Worm (Caenorhabditis elegans) whole organism, L2 larva: ENCODE data around the gene R11E3.19.

ENCODE experiments used
- C34F6.9 ChIP-seq: fragments of 150-350 bp; optimal IDR thresholded peaks from 2 replicates; lab custom pipeline; 2014; ENCODE audit warnings: missing biosample characterization, missing genetic modification characterization
- F13H6.1 ChIP-seq: sonication (generic microtip); optimal IDR thresholded peaks from 2 replicates; lab custom pipeline; 2016; ENCODE audit warnings: missing genetic modification characterization, missing compliant biosample characterization
- R02D3.7 ChIP-seq: fragments of 150-350 bp; optimal IDR thresholded peaks from 2 replicates; lab custom pipeline; 2014; ENCODE audit warnings: missing biosample characterization, missing genetic modification characterization
- Y55F3AM.14 ChIP-seq: fragments of 200-800 bp; sonication (Bioruptor generic); optimal IDR thresholded peaks from 2 replicates; lab custom pipeline; 2018; ENCODE audit warnings: mild to moderate bottlenecking, missing genetic modification characterization, missing compliant biosample characterization
- alr-1 ChIP-seq: fragments of 150-350 bp; optimal IDR thresholded peaks from 2 replicates; lab custom pipeline; 2014; ENCODE audit warnings: missing biosample characterization, missing genetic modification characterization
- aly-2 ChIP-seq: fragments of 150-350 bp; optimal IDR thresholded peaks from 2 replicates; lab custom pipeline; 2014; ENCODE audit warnings: missing biosample characterization, missing genetic modification characterization
- ama-1 ChIP-seq: fragments of 150-350 bp; optimal IDR thresholded peaks from 2 replicates; lab custom pipeline; 2018; ENCODE audit warnings: inconsistent platforms
- ceh-82 ChIP-seq: fragments of 150-350 bp; optimal IDR thresholded peaks from 2 replicates; lab custom pipeline; 2014; ENCODE audit warnings: missing biosample characterization, missing genetic modification characterization
- crh-2 ChIP-seq: sonication (generic microtip); optimal IDR thresholded peaks from 2 replicates; lab custom pipeline; 2017; ENCODE audit warnings: missing biosample characterization, missing genetic modification characterization
- egl-27 ChIP-seq: sonication (generic microtip); optimal IDR thresholded peaks from 3 replicates; lab custom pipeline; 2017; ENCODE audit warnings: missing biosample characterization, missing genetic modification reagents, missing genetic modification characterization
- fos-1 ChIP-seq: fragments of 150-350 bp; optimal IDR thresholded peaks from 2 replicates; lab custom pipeline; 2014; ENCODE audit warnings: missing biosample characterization, missing genetic modification characterization
- gmeb-1 ChIP-seq: fragments of 150-350 bp; optimal IDR thresholded peaks from 2 replicates; lab custom pipeline; 2014; ENCODE audit warnings: missing biosample characterization, missing genetic modification characterization
- lin-13 ChIP-seq: fragments of 150-350 bp; optimal IDR thresholded peaks from 2 replicates; lab custom pipeline; 2014; ENCODE audit warnings: missing biosample characterization, missing genetic modification reagents, missing genetic modification characterization
- lin-39 ChIP-seq: fragments of 150-350 bp; optimal IDR thresholded peaks from 2 replicates; lab custom pipeline; 2014; ENCODE audit warnings: missing biosample characterization, missing genetic modification reagents, missing genetic modification characterization
- lsy-2 ChIP-seq, 2 experiments: fragments of 150-350 bp in 1 of 2; sonication (generic microtip) in 1 of 2; optimal IDR thresholded peaks; 2 replicates each; lab custom pipeline; 2014 to 2017; ENCODE audit warnings: missing biosample characterization in 2 of 2, missing genetic modification characterization in 2 of 2
- mdl-1 ChIP-seq, 2 experiments: fragments of 150-350 bp in 1 of 2; sonication (generic microtip) in 1 of 2; optimal IDR thresholded peaks; 2 replicates each; lab custom pipeline; 2017; ENCODE audit warnings: missing biosample characterization in 2 of 2, missing genetic modification characterization in 2 of 2
- nhr-10 ChIP-seq: sonication (generic microtip); optimal IDR thresholded peaks from 2 replicates; lab custom pipeline; 2017; ENCODE audit warnings: missing biosample characterization, missing genetic modification characterization
- nhr-12 ChIP-seq: fragments of 150-350 bp; optimal IDR thresholded peaks from 2 replicates; lab custom pipeline; 2014; ENCODE audit warnings: missing biosample characterization, missing genetic modification characterization
- nhr-129 ChIP-seq: fragments of 150-350 bp; optimal IDR thresholded peaks from 2 replicates; lab custom pipeline; 2014; ENCODE audit warnings: missing biosample characterization, missing genetic modification characterization
- nhr-21 ChIP-seq: fragments of 150-350 bp; optimal IDR thresholded peaks from 2 replicates; lab custom pipeline; 2014; ENCODE audit warnings: missing biosample characterization, missing genetic modification characterization
- nhr-23 ChIP-seq: fragments of 150-350 bp; optimal IDR thresholded peaks from 2 replicates; lab custom pipeline; 2014; ENCODE audit warnings: missing biosample characterization, missing genetic modification reagents, missing genetic modification characterization
- nhr-237 ChIP-seq: fragments of 150-350 bp; optimal IDR thresholded peaks from 2 replicates; lab custom pipeline; 2014; ENCODE audit warnings: missing biosample characterization, missing genetic modification characterization
- nhr-25 ChIP-seq: fragments of 150-350 bp; sonication (generic microtip); optimal IDR thresholded peaks from 3 replicates; lab custom pipeline; 2014; ENCODE audit warnings: missing biosample characterization, missing genetic modification characterization
- nhr-6 ChIP-seq: fragments of 150-350 bp; optimal IDR thresholded peaks from 2 replicates; lab custom pipeline; 2014; ENCODE audit warnings: missing biosample characterization, missing genetic modification characterization
- nhr-77 ChIP-seq: fragments of 150-350 bp; optimal IDR thresholded peaks from 2 replicates; lab custom pipeline; 2014; ENCODE audit warnings: missing biosample characterization, missing genetic modification characterization
- peb-1 ChIP-seq: fragments of 150-350 bp; optimal IDR thresholded peaks from 2 replicates; lab custom pipeline; 2014; ENCODE audit warnings: missing biosample characterization, missing genetic modification characterization
- sem-4 ChIP-seq: fragments of 150-350 bp; optimal IDR thresholded peaks from 2 replicates; lab custom pipeline; 2014; ENCODE audit warnings: missing biosample characterization, missing genetic modification reagents, missing genetic modification characterization
- sma-3 ChIP-seq: sonication (generic microtip); optimal IDR thresholded peaks from 2 replicates; lab custom pipeline; 2016; ENCODE audit warnings: missing genetic modification reagents, missing genetic modification characterization, missing compliant biosample characterization
- sma-9 ChIP-seq, 2 experiments: fragments of 150-350 bp in 1 of 2; sonication (generic microtip) in 1 of 2; optimal IDR thresholded peaks; 2 replicates each; lab custom pipeline; 2014 to 2016; ENCODE audit warnings: missing genetic modification characterization in 2 of 2, mild to moderate bottlenecking in 1 of 2, missing biosample characterization in 1 of 2, missing compliant biosample characterization in 1 of 2, missing genetic modification reagents in 1 of 2, moderate library complexity in 1 of 2
- snpc-4 ChIP-seq: fragments of 150-350 bp; optimal IDR thresholded peaks from 2 replicates; lab custom pipeline; 2014; ENCODE audit warnings: missing biosample characterization, missing genetic modification characterization
- unc-39 ChIP-seq: fragments of 150-350 bp; optimal IDR thresholded peaks from 2 replicates; lab custom pipeline; 2014; ENCODE audit warnings: missing biosample characterization, missing genetic modification characterization
- unc-55 ChIP-seq: fragments of 150-350 bp; sonication (generic microtip); optimal IDR thresholded peaks from 3 replicates; lab custom pipeline; 2014; ENCODE audit warnings: missing biosample characterization, missing genetic modification reagents, missing genetic modification characterization
- zag-1 ChIP-seq: fragments of 150-350 bp; optimal IDR thresholded peaks from 2 replicates; lab custom pipeline; 2014; ENCODE audit warnings: missing biosample characterization, missing genetic modification characterization
- ztf-1 ChIP-seq: fragments of 200-800 bp; sonication (Bioruptor generic); conservative IDR thresholded peaks from 2 replicates; pipeline ENCODE4 v1.3.6; 2022; ENCODE audit warnings: missing genetic modification characterization, missing compliant biosample characterization
- ztf-11 ChIP-seq: sonication (generic microtip); optimal IDR thresholded peaks from 2 replicates; lab custom pipeline; 2017; ENCODE audit warnings: missing biosample characterization, missing genetic modification characterization

The R11E3.19 gene

ce11 chrIV:4780129-4780528 lies 4.2 kb upstream of the R11E3.19 start, which contains the start of gene set-15:
set-15 (minus strand) TSS chrIV:4780229.
- TF ChIP-seq egl-27 (tag; lab: Kevin White, UChicago), result no peak
- no peak for TF ChIP-seq gmeb-1 (tag; lab: Kevin White, UChicago)
- no peak for TF ChIP-seq ztf-11 (tag; lab: Kevin White, UChicago)
- TF ChIP-seq crh-2 (tag; lab: Kevin White, UChicago), result no peak
- TF ChIP-seq sem-4 (tag; lab: Kevin White, UChicago), result no peak
- no peak for TF ChIP-seq sma-3 (GFP tag; lab: Kevin White, UChicago)
- TF ChIP-seq fos-1 (tag; lab: Kevin White, UChicago), result no peak
- no peak for TF ChIP-seq nhr-21 (tag; lab: Kevin White, UChicago)
- no peak for TF ChIP-seq sma-9 (GFP tag; optimal IDR thresholded peaks at IDR 0.05; lab: Kevin White, UChicago)
- no peak for TF ChIP-seq sma-9 (tag; optimal IDR thresholded peaks at IDR 0.05; lab: Kevin White, UChicago)
- no peak for TF ChIP-seq unc-55
- TF ChIP-seq zag-1 (tag; lab: Kevin White, UChicago), result no peak
- no peak for TF ChIP-seq alr-1 (tag; lab: Kevin White, UChicago)
- TF ChIP-seq aly-2 (tag; lab: Kevin White, UChicago), result no peak
- TF ChIP-seq R02D3.7, result no peak
- TF ChIP-seq nhr-77 (tag; lab: Kevin White, UChicago), result no peak
- TF ChIP-seq ama-1 (lab: Kevin White, UChicago), result no peak
- TF ChIP-seq lin-13 (GFP tag; lab: Kevin White, UChicago), result no peak

- no peak for TF ChIP-seq F13H6.1 (tag; lab: Kevin White, UChicago)
- no peak for TF ChIP-seq C34F6.9 (tag; lab: Kevin White, UChicago)
- TF ChIP-seq ztf-1, result no peak
- no peak for TF ChIP-seq crh-2 (tag; lab: Kevin White, UChicago)
- TF ChIP-seq nhr-237 (tag; lab: Kevin White, UChicago), result no peak
- no peak for TF ChIP-seq mdl-1 (tag; optimal IDR thresholded peaks at IDR 0.05; lab: Kevin White, UChicago)
- no peak for TF ChIP-seq nhr-21 (tag; lab: Kevin White, UChicago)
- TF ChIP-seq Y55F3AM.14 (GFP tag; lab: Kevin White, UChicago), result no peak
- no peak for TF ChIP-seq nhr-12 (tag; lab: Kevin White, UChicago)
- TF ChIP-seq alr-1 (tag; lab: Kevin White, UChicago), result no peak
- no peak for TF ChIP-seq nhr-6 (tag; lab: Kevin White, UChicago)
- TF ChIP-seq aly-2 (tag; lab: Kevin White, UChicago), result no peak
- no peak for TF ChIP-seq lin-13 (GFP tag; lab: Kevin White, UChicago)
- TF ChIP-seq ceh-82 (tag; lab: Kevin White, UChicago), result no peak
- TF ChIP-seq lin-39 (tag; lab: Kevin White, UChicago), result no peak
- TF ChIP-seq sem-4 (tag; lab: Kevin White, UChicago), result no peak
- TF ChIP-seq unc-39 (tag; lab: Kevin White, UChicago), result no peak
- no peak for TF ChIP-seq unc-55
Measured at ce11 chrIV:4776501-4776900, 600 bp upstream of the R11E3.19 start.

- peak; percentile 29 for TF ChIP-seq fos-1 (tag; lab: Kevin White, UChicago)
- TF ChIP-seq snpc-4 (tag; lab: Kevin White, UChicago), result no peak
- TF ChIP-seq Y55F3AM.14 (GFP tag; lab: Kevin White, UChicago), result no peak
Measured at ce11 chrIV:4771792-4772191, 4.1 kb downstream of the R11E3.19 start, which contains the start of gene R11E3.2. R11E3.2 (plus strand) TSS chrIV:4772092.

DNA sequence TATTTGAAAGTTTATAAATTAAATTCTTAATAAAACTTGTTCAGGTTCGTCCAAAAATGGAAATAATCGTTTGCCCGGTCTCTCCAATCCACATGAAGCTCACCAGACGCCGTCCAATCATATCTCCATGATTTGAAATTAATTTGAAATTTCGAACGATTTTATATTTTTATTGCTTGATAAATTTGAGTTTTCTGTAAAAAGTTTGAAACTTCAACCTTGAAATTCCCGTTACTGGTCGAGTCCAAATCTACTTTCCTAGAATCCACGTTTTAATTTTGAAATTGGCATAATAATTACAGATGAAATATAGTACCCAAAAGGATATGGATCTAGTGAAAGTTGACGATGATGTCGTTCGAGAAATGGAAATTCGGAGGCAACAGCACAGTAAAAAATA lies 11.5 kb downstream of the R11E3.19 start, which contains the start of gene npp-26:
TSS of gene npp-26 (plus strand) at position 301 of the 400 bp plus-strand sequence.
- TF ChIP-seq aly-2 (tag; lab: Kevin White, UChicago), result no peak
- no peak for TF ChIP-seq crh-2 (tag; lab: Kevin White, UChicago)
- no peak for TF ChIP-seq nhr-129 (tag; lab: Kevin White, UChicago)
- no peak for TF ChIP-seq ceh-82 (tag; lab: Kevin White, UChicago)
- TF ChIP-seq Y55F3AM.14 (GFP tag; lab: Kevin White, UChicago), result no peak
- no peak for TF ChIP-seq nhr-25 (tag; lab: Kevin White, UChicago)
- TF ChIP-seq alr-1 (tag; lab: Kevin White, UChicago), result no peak
- no peak for TF ChIP-seq C34F6.9 (tag; lab: Kevin White, UChicago)
- no peak for TF ChIP-seq peb-1
- no peak for TF ChIP-seq lsy-2 (tag; optimal IDR thresholded peaks at IDR 0.05; lab: Kevin White, UChicago)
- TF ChIP-seq nhr-10 (tag; lab: Kevin White, UChicago), result no peak
- TF ChIP-seq unc-55, result no peak
- no peak for TF ChIP-seq nhr-12 (tag; lab: Kevin White, UChicago)
- no peak for TF ChIP-seq nhr-23 (tag; lab: Kevin White, UChicago)
